Worm (Caenorhabditis elegans) whole organism, young adult: ENCODE data around the gene igcm-1.

Source experiments
- F22D6.2 ChIP-seq: sonication (generic microtip); optimal IDR thresholded peaks from 2 replicates; lab custom pipeline; 2016; ENCODE audit warnings: mild to moderate bottlenecking, missing genetic modification characterization, missing compliant biosample characterization
- Y53F4B.3 ChIP-seq: fragments of 200-800 bp; sonication (Bioruptor generic); IDR thresholded peaks from 2 replicates; pipeline ENCODE4 v1.3.6; 2022; ENCODE audit warnings: missing genetic modification reagents, missing genetic modification characterization, missing compliant biosample characterization
- ccch-3 ChIP-seq: fragments of 200-800 bp; sonication (Bioruptor generic); optimal IDR thresholded peaks from 2 replicates; lab custom pipeline; 2018; ENCODE audit warnings: mild to moderate bottlenecking, missing genetic modification characterization, missing compliant biosample characterization
- chd-7 ChIP-seq: sonication (generic microtip); optimal IDR thresholded peaks from 2 replicates; lab custom pipeline; 2016; ENCODE audit warnings: mild to moderate bottlenecking, missing genetic modification characterization, moderate library complexity, missing compliant biosample characterization
- fkh-3 ChIP-seq: sonication (generic microtip); optimal IDR thresholded peaks from 2 replicates; lab custom pipeline; 2016; ENCODE audit warnings: mild to moderate bottlenecking, missing genetic modification characterization, missing compliant biosample characterization
- nhr-90 ChIP-seq: sonication (generic microtip); optimal IDR thresholded peaks from 2 replicates; lab custom pipeline; 2016; ENCODE audit warnings: missing genotype, mild to moderate bottlenecking, missing genetic modification characterization, missing compliant biosample characterization
- tlf-1 ChIP-seq: fragments of 200-800 bp; sonication (Bioruptor generic); optimal IDR thresholded peaks from 2 replicates; lab custom pipeline; 2018; ENCODE audit warnings: mild to moderate bottlenecking, missing genetic modification characterization, missing compliant biosample characterization

DNA sequence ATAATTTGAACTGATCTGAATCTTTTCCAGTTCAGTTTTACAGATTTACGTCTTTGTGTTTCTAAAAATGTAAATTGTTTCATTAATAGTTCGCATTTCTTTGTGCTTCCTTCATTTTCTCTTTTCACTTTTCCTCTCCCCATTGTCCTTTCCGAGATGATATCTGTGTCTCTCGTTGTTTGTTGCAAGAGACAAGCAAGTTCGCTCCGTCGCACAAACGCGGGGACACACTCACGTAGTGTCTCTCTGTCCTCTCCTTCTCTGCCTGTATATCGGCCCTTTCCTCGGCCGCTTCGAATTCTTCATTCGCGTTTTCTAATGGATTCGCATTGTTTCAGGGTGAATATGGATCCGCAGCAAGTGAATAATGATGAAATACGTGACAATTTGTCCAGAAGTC lies 25.6 kb upstream of the igcm-1 start, which contains the start of gene ZC13.1:
- TF ChIP-seq fkh-3 (tag; lab: Kevin White, UChicago) (no peak), ccch-3 (no peak), chd-7 (tag; lab: Kevin White, UChicago) (no peak), nhr-90 (tag; lab: Kevin White, UChicago) (no peak), F22D6.2 (tag; lab: Kevin White, UChicago) (no peak), Y53F4B.3 (GFP tag; lab: Robert Waterston, UW) (no peak), tlf-1 (no peak)
